1 fruit fly cellular context compared by ENCODE assay signal in genomic region chr3R:9338771-9339170, dm6.
TF ChIP-seq lines count a peak whose summit lies in the region.

No protein-coding gene starts in this region.

TF ChIP-seq in whole organism, embryonic, 481 proteins besides CTCF, POLR2A, EP300 and RAD21 (continued from another document):
- no peak for TF ChIP-seq CG9437 (GFP tag; optimal IDR thresholded peaks at IDR 0.05; lab: Kevin White, UChicago)
- no peak for TF ChIP-seq trem (tag; optimal IDR thresholded peaks at IDR 0.05; lab: Kevin White, UChicago)
- TF ChIP-seq crp (GFP tag; optimal IDR thresholded peaks at IDR 0.05; lab: Kevin White, UChicago), result no peak
- no peak for TF ChIP-seq sc (optimal IDR thresholded peaks at IDR 0.05; lab: Kevin White, UChicago)
- TF ChIP-seq sc (GFP tag; optimal IDR thresholded peaks at IDR 0.05; lab: Kevin White, UChicago), result no peak
- TF ChIP-seq CG9876 (GFP tag; optimal IDR thresholded peaks at IDR 0.05; lab: Kevin White, UChicago), result no peak
- no peak for TF ChIP-seq Lhr (GFP tag; optimal IDR thresholded peaks at IDR 0.05; lab: Kevin White, UChicago)
